Worm (Caenorhabditis elegans) whole organism, young adult: ENCODE measurements around the gene emb-1.

ENCODE experiments used
- F23B12.7 ChIP-seq: sonication (generic microtip); optimal IDR thresholded peaks from 2 replicates; lab custom pipeline; 2017; ENCODE audit warnings: missing genetic modification characterization, mild to moderate bottlenecking, missing compliant biosample characterization, antibody characterized with exemption, moderate library complexity; ENCODE audit not compliant: insufficient read depth
- F57A8.1 ChIP-seq: fragments of 200-800 bp; sonication (Bioruptor generic); optimal IDR thresholded peaks from 2 replicates; lab custom pipeline; 2018; ENCODE audit warnings: mild to moderate bottlenecking, missing genetic modification characterization, moderate library complexity, missing compliant biosample characterization
- F57C9.4 ChIP-seq: sonication (generic microtip); optimal IDR thresholded peaks from 2 replicates; lab custom pipeline; 2017; ENCODE audit warnings: mild to moderate bottlenecking, missing genetic modification characterization, missing compliant biosample characterization
- ama-1 ChIP-seq, 3 experiments: fragments of 150-350 bp in 1 of 3; sonication (generic microtip) in 2 of 3; optimal IDR thresholded peaks; 2 replicates each; lab custom pipeline; 2014 to 2018; ENCODE audit warnings: missing biosample characterization in 2 of 3, missing genetic modification characterization in 2 of 3, missing genetic modification reagents in 2 of 3
- aptf-2 ChIP-seq: fragments of 200-800 bp; sonication (Bioruptor generic); conservative IDR thresholded peaks from 2 replicates; pipeline ENCODE4 v1.3.6; 2022; ENCODE audit warnings: missing genetic modification reagents, missing genetic modification characterization, missing compliant biosample characterization
- attf-6 ChIP-seq: fragments of 200-800 bp; sonication (Bioruptor generic); IDR thresholded peaks from 2 replicates; pipeline ENCODE4 v1.3.6; 2022; ENCODE audit warnings: missing genetic modification reagents, missing genetic modification characterization, missing compliant biosample characterization
- ceh-40 ChIP-seq: fragments of 200-800 bp; sonication (Bioruptor generic); IDR thresholded peaks from 2 replicates; pipeline ENCODE4 v1.3.6; 2022; ENCODE audit warnings: missing genetic modification characterization, missing compliant biosample characterization
- efl-1 ChIP-seq: fragments of 150-350 bp; optimal IDR thresholded peaks from 2 replicates; lab custom pipeline; 2014; ENCODE audit warnings: missing biosample characterization, missing genetic modification reagents, missing genetic modification characterization
- mcd-1 ChIP-seq: fragments of 200-800 bp; sonication (Bioruptor generic); IDR thresholded peaks from 2 replicates; pipeline ENCODE4 v1.3.6; 2022; ENCODE audit warnings: missing genetic modification reagents, missing genetic modification characterization, missing compliant biosample characterization
- mes-4 ChIP-seq: sonication (generic microtip); optimal IDR thresholded peaks from 2 replicates; lab custom pipeline; 2016; ENCODE audit warnings: missing genotype, missing genetic modification characterization, missing compliant biosample characterization
- ztf-28 ChIP-seq: fragments of 200-800 bp; sonication (Bioruptor generic); IDR thresholded peaks from 2 replicates; pipeline ENCODE4 v1.3.6; 2022; ENCODE audit warnings: missing genetic modification reagents, missing genetic modification characterization, missing compliant biosample characterization

- TF ChIP-seq mcd-1 (GFP tag; lab: Robert Waterston, UW) (no peak), F57A8.1 (no peak), attf-6 (GFP tag; lab: Robert Waterston, UW) (no peak), aptf-2 (GFP tag; lab: Robert Waterston, UW) (no peak), ama-1 (optimal IDR thresholded peaks at IDR 0.05; lab: Kevin White, UChicago) (no peak), ama-1 (GFP tag; optimal IDR thresholded peaks at IDR 0.05; lab: Kevin White, UChicago) (no peak), ceh-40 (no peak), ztf-28 (GFP tag; lab: Robert Waterston, UW) (no peak), F57C9.4 (no peak), mes-4 (tag; lab: Kevin White, UChicago) (no peak), F23B12.7 (tag; lab: Kevin White, UChicago) (no peak), efl-1 (no peak)
Observed at ce11 chrIII:5130654-5131053, 42.6 kb upstream of the emb-1 start.
